Worm (Caenorhabditis elegans) whole organism, L1 larva: ENCODE results near the gene F59A7.2.

Experiments used
- alr-1 ChIP-seq: fragments of 200-800 bp; sonication (Bioruptor generic); optimal IDR thresholded peaks from 2 replicates; lab custom pipeline; 2018; ENCODE audit warnings: borderline replicate concordance, mild to moderate bottlenecking, missing genetic modification characterization, missing compliant biosample characterization
- aly-2 ChIP-seq: fragments of 150-350 bp; optimal IDR thresholded peaks from 2 replicates; lab custom pipeline; 2014; ENCODE audit warnings: missing biosample characterization, missing genetic modification characterization
- ceh-82 ChIP-seq, 3 experiments: fragments of 150-350 bp in 1 of 3; sonication (generic microtip) in 2 of 3; optimal IDR thresholded peaks; 2 replicates each; lab custom pipeline; 2014 to 2017; ENCODE audit warnings: missing biosample characterization in 3 of 3, missing genetic modification characterization in 3 of 3
- ces-1 ChIP-seq: fragments of 150-350 bp; optimal IDR thresholded peaks from 2 replicates; lab custom pipeline; 2014; ENCODE audit warnings: missing biosample characterization, missing genetic modification reagents, missing genetic modification characterization
- elt-2 ChIP-seq: sonication (generic microtip); optimal IDR thresholded peaks from 2 replicates; lab custom pipeline; 2016; ENCODE audit warnings: missing genetic modification characterization, mild to moderate bottlenecking, inconsistent platforms, missing compliant biosample characterization, missing genetic modification reagents
- elt-3 ChIP-seq, 6 experiments: fragments of 150-350 bp in 1 of 6; sonication (generic microtip); optimal IDR thresholded peaks; 2 replicates each; lab custom pipeline; 2017 to 2018; ENCODE audit warnings: missing biosample characterization in 6 of 6, missing genetic modification characterization in 6 of 6, inconsistent platforms in 1 of 6
- fos-1 ChIP-seq: fragments of 150-350 bp; optimal IDR thresholded peaks from 2 replicates; lab custom pipeline; 2014; ENCODE audit warnings: missing biosample characterization, missing genetic modification characterization
- lin-39 ChIP-seq: fragments of 150-350 bp; optimal IDR thresholded peaks from 2 replicates; lab custom pipeline; 2014; ENCODE audit warnings: missing biosample characterization, missing genetic modification reagents, missing genetic modification characterization
- nhr-28 ChIP-seq: fragments of 150-350 bp; optimal IDR thresholded peaks from 2 replicates; lab custom pipeline; 2014; ENCODE audit warnings: missing biosample characterization, missing genetic modification characterization
- skn-1 ChIP-seq: fragments of 150-350 bp; optimal IDR thresholded peaks from 2 replicates; lab custom pipeline; 2014; ENCODE audit warnings: missing biosample characterization, missing genetic modification characterization
- tlp-1 ChIP-seq: fragments of 150-350 bp; optimal IDR thresholded peaks from 2 replicates; lab custom pipeline; 2014; ENCODE audit warnings: missing biosample characterization, missing genetic modification characterization
- unc-62 ChIP-seq: fragments of 150-350 bp; optimal IDR thresholded peaks from 2 replicates; lab custom pipeline; 2014; ENCODE audit warnings: missing biosample characterization, missing genetic modification reagents, missing genetic modification characterization

DNA sequence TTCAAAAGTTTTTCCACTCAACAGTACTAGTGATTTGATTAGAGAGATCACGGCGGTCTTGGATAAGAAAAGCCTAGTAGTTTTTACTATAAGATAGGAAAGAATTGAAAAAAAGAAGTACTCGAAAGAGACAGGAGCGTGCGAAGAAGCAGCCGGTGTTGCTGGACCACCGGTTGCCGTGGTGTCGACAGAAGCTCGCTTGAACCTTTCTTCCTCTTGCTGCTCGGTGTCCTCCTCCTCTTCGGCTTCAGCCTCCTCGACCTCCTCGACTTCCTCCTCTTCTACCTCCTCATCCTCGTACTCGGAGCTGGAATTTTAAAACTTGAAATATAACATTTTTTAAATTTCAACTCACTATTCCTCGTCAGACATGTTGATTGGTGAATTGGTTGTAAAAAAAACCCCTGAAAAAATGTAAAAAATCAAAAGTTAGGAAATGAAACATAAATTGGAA lies 23.8 kb downstream of the F59A7.2 start, which contains the start of gene tnt-4:
- TF ChIP-seq elt-3 (tag; optimal IDR thresholded peaks at IDR 0.05; lab: Kevin White, UChicago) (no peak), alr-1 (no peak), ces-1 (GFP tag; lab: Kevin White, UChicago) (no peak), aly-2 (tag; lab: Kevin White, UChicago) (no peak), ceh-82 (tag; optimal IDR thresholded peaks at IDR 0.05; lab: Kevin White, UChicago) (no peak), lin-39 (no peak), fos-1 (tag; lab: Kevin White, UChicago) (no peak), tlp-1 (tag; lab: Kevin White, UChicago) (no peak), elt-2 (no peak), nhr-28 (tag; lab: Kevin White, UChicago) (no peak), unc-62 (no peak), skn-1 (no peak)
